Worm (Caenorhabditis elegans) whole organism, early embryonic: ENCODE measurements around the gene lec-11.

Experiments used
- F13C5.2 ChIP-seq: sonication (generic microtip); optimal IDR thresholded peaks from 2 replicates; lab custom pipeline; 2017; ENCODE audit warnings: mild to moderate bottlenecking, missing genetic modification characterization, inconsistent platforms, missing compliant biosample characterization
- ama-1 ChIP-seq: fragments of 150-350 bp; optimal IDR thresholded peaks from 2 replicates; lab custom pipeline; 2014
- ceh-13 ChIP-seq: fragments of 200-800 bp; sonication (Bioruptor generic); optimal IDR thresholded peaks from 2 replicates; lab custom pipeline; 2018; ENCODE audit warnings: mild to moderate bottlenecking, missing genetic modification characterization, missing compliant biosample characterization
- ceh-36 ChIP-seq: sonication (generic microtip); optimal IDR thresholded peaks from 2 replicates; lab custom pipeline; 2016; ENCODE audit warnings: missing genetic modification characterization, inconsistent platforms, missing compliant biosample characterization
- flt-1 ChIP-seq: fragments of 200-800 bp; sonication (Bioruptor generic); IDR thresholded peaks from 2 replicates; pipeline ENCODE4 v1.3.6; 2022; ENCODE audit warnings: missing genetic modification characterization, missing compliant biosample characterization
- hmg-4 ChIP-seq: fragments of 200-800 bp; sonication (Bioruptor generic); optimal IDR thresholded peaks from 2 replicates; lab custom pipeline; 2018; ENCODE audit warnings: mild to moderate bottlenecking, missing genetic modification characterization, missing compliant biosample characterization
- hnd-1 ChIP-seq: sonication (generic microtip); optimal IDR thresholded peaks from 2 replicates; lab custom pipeline; 2016; ENCODE audit warnings: missing genetic modification characterization, missing compliant biosample characterization
- pes-1 ChIP-seq: fragments of 200-800 bp; sonication (Bioruptor generic); IDR thresholded peaks from 2 replicates; pipeline ENCODE4 v1.3.6; 2022; ENCODE audit warnings: missing genetic modification reagents, missing genetic modification characterization, missing compliant biosample characterization
- sea-1 ChIP-seq: fragments of 200-800 bp; sonication (Bioruptor generic); conservative IDR thresholded peaks from 2 replicates; pipeline ENCODE4 v1.3.6; 2022; ENCODE audit warnings: missing genetic modification characterization, missing compliant biosample characterization
- tbx-11 ChIP-seq: fragments of 200-800 bp; sonication (Bioruptor generic); IDR thresholded peaks from 2 replicates; pipeline ENCODE4 v1.3.6; 2022; ENCODE audit warnings: missing genetic modification characterization, missing compliant biosample characterization
- tra-4 ChIP-seq: sonication (generic microtip); optimal IDR thresholded peaks from 2 replicates; lab custom pipeline; 2017; ENCODE audit warnings: missing genetic modification characterization, missing compliant biosample characterization

- no peak for TF ChIP-seq ama-1 (lab: Kevin White, UChicago)
- no peak for TF ChIP-seq pes-1 (GFP tag; lab: Robert Waterston, UW)
- TF ChIP-seq flt-1 (GFP tag; lab: Robert Waterston, UW): no peak
- no peak for TF ChIP-seq tra-4 (tag; lab: Kevin White, UChicago)
- TF ChIP-seq ceh-13 (GFP tag; lab: Kevin White, UChicago): no peak
- TF ChIP-seq sea-1 (GFP tag; lab: Robert Waterston, UW): no peak
- TF ChIP-seq tbx-11 (GFP tag; lab: Robert Waterston, UW): no peak
- no peak for TF ChIP-seq hmg-4 (GFP tag; lab: Kevin White, UChicago)
- TF ChIP-seq ceh-36 (tag; lab: Kevin White, UChicago): no peak
- no peak for TF ChIP-seq hnd-1 (tag; lab: Kevin White, UChicago)
- TF ChIP-seq F13C5.2 (tag; lab: Kevin White, UChicago): no peak
Observed at ce11 chrIV:6607059-6607458, 17.1 kb upstream of the lec-11 start.
